Worm (Caenorhabditis elegans): ENCODE measurements around the gene kle-2.

The kle-2 gene

ce11 chrIII:7981233-7981632 lies 39.7 kb downstream of the kle-2 start:
- TF ChIP-seq hlh-15 (tag; optimal IDR thresholded peaks at IDR 0.05) (no peak), C38D4.7 (GFP tag; optimal IDR thresholded peaks at IDR 0.05) (no peak), Y22D7AL.16 (tag; optimal IDR thresholded peaks at IDR 0.05) (no peak), pha-2 (tag; optimal IDR thresholded peaks at IDR 0.05) (no peak), nhr-11 (tag; optimal IDR thresholded peaks at IDR 0.05) (no peak), hlh-6 (tag; optimal IDR thresholded peaks at IDR 0.05) (no peak), ttx-3 (tag; optimal IDR thresholded peaks at IDR 0.05) (no peak), pqm-1 (tag; optimal IDR thresholded peaks at IDR 0.05) (no peak), unc-3 (GFP tag; conservative IDR thresholded peaks at IDR 0.05) (no peak), unc-3 (tag; optimal IDR thresholded peaks at IDR 0.05) (no peak), rnt-1 (tag; optimal IDR thresholded peaks at IDR 0.05) (no peak), gmeb-2 (tag; optimal IDR thresholded peaks at IDR 0.05) (no peak), ref-2 (tag; optimal IDR thresholded peaks at IDR 0.05) (no peak)

ce11 chrIII:7981938-7982337 lies 40.4 kb downstream of the kle-2 start:
- TF ChIP-seq odd-2 (tag; optimal IDR thresholded peaks at IDR 0.05) (no peak), K02D7.2 (tag; optimal IDR thresholded peaks at IDR 0.05) (no peak), ceh-14 (tag; optimal IDR thresholded peaks at IDR 0.05) (no peak), K09A11.1 (tag; optimal IDR thresholded peaks at IDR 0.05; ENCODE audit: insufficient read depth) (no peak), hlh-15 (tag; optimal IDR thresholded peaks at IDR 0.05) (no peak), ceh-34 (tag; optimal IDR thresholded peaks at IDR 0.05) (no peak), Y22D7AL.16 (tag; optimal IDR thresholded peaks at IDR 0.05) (no peak), unc-55 (GFP tag; optimal IDR thresholded peaks at IDR 0.05) (no peak), zip-5 (tag; optimal IDR thresholded peaks at IDR 0.05) (no peak), pros-1 (tag; optimal IDR thresholded peaks at IDR 0.05) (no peak), hlh-30 (tag; optimal IDR thresholded peaks at IDR 0.05; ENCODE audit: insufficient read depth) (no peak), ttx-3 (tag; optimal IDR thresholded peaks at IDR 0.05) (no peak)

ce11 chrIII:7986585-7987171 lies 45.2 kb downstream of the kle-2 start, which contains the start of gene hrpk-2:
Gene hrpk-2 (plus strand): TSS chrIII:7987121.
- no peak for TF ChIP-seq ceh-24 (tag; optimal IDR thresholded peaks at IDR 0.05)
- TF ChIP-seq C38D4.7 (GFP tag; optimal IDR thresholded peaks at IDR 0.05) = no peak
- no peak for TF ChIP-seq fkh-10 (GFP tag; optimal IDR thresholded peaks at IDR 0.05)
- no peak for TF ChIP-seq hlh-15 (tag; optimal IDR thresholded peaks at IDR 0.05)
- no peak for TF ChIP-seq ceh-6 (GFP tag; optimal IDR thresholded peaks at IDR 0.05)
- TF ChIP-seq ahr-1 (tag; optimal IDR thresholded peaks at IDR 0.05) = no peak
- TF ChIP-seq ceh-2 (tag; optimal IDR thresholded peaks at IDR 0.05) = no peak

All from whole organism, late embryonic.